Worm (Caenorhabditis elegans) whole organism, L2 larva: ENCODE results near the gene T05A12.4.

Experiments
- alr-1 ChIP-seq: fragments of 150-350 bp; optimal IDR thresholded peaks from 2 replicates; lab custom pipeline; 2014; ENCODE audit warnings: missing biosample characterization, missing genetic modification characterization
- lin-39 ChIP-seq: fragments of 150-350 bp; optimal IDR thresholded peaks from 2 replicates; lab custom pipeline; 2014; ENCODE audit warnings: missing biosample characterization, missing genetic modification reagents, missing genetic modification characterization
- lsy-2 ChIP-seq, 2 experiments: fragments of 150-350 bp in 1 of 2; sonication (generic microtip) in 1 of 2; optimal IDR thresholded peaks; 2 replicates each; lab custom pipeline; 2014 to 2017; ENCODE audit warnings: missing biosample characterization in 2 of 2, missing genetic modification characterization in 2 of 2
- nhr-11 ChIP-seq: fragments of 150-350 bp; optimal IDR thresholded peaks from 2 replicates; lab custom pipeline; 2014; ENCODE audit warnings: missing biosample characterization, missing genetic modification characterization
- nhr-12 ChIP-seq: fragments of 150-350 bp; optimal IDR thresholded peaks from 2 replicates; lab custom pipeline; 2014; ENCODE audit warnings: missing biosample characterization, missing genetic modification characterization
- sma-9 ChIP-seq, 2 experiments: fragments of 150-350 bp in 1 of 2; sonication (generic microtip) in 1 of 2; optimal IDR thresholded peaks; 2 replicates each; lab custom pipeline; 2014 to 2016; ENCODE audit warnings: missing genetic modification characterization in 2 of 2, mild to moderate bottlenecking in 1 of 2, missing biosample characterization in 1 of 2, missing compliant biosample characterization in 1 of 2, missing genetic modification reagents in 1 of 2, moderate library complexity in 1 of 2
- snpc-4 ChIP-seq: fragments of 150-350 bp; optimal IDR thresholded peaks from 2 replicates; lab custom pipeline; 2014; ENCODE audit warnings: missing biosample characterization, missing genetic modification characterization
- unc-39 ChIP-seq: fragments of 150-350 bp; optimal IDR thresholded peaks from 2 replicates; lab custom pipeline; 2014; ENCODE audit warnings: missing biosample characterization, missing genetic modification characterization
- unc-55 ChIP-seq: fragments of 150-350 bp; sonication (generic microtip); optimal IDR thresholded peaks from 3 replicates; lab custom pipeline; 2014; ENCODE audit warnings: missing biosample characterization, missing genetic modification reagents, missing genetic modification characterization
- unc-62 ChIP-seq: fragments of 150-350 bp; optimal IDR thresholded peaks from 2 replicates; lab custom pipeline; 2014; ENCODE audit warnings: missing biosample characterization, missing genetic modification reagents, missing genetic modification characterization
- zag-1 ChIP-seq: fragments of 150-350 bp; optimal IDR thresholded peaks from 2 replicates; lab custom pipeline; 2014; ENCODE audit warnings: missing biosample characterization, missing genetic modification characterization

ce11 chrIV:6852727-6853126, 35.0 kb upstream of the T05A12.4 start:
- TF ChIP-seq lin-39 (tag; lab: Kevin White, UChicago) (no peak), nhr-11 (no peak), zag-1 (tag; lab: Kevin White, UChicago) (no peak), snpc-4 (tag; lab: Kevin White, UChicago) (no peak), unc-62 (no peak), unc-39 (tag; lab: Kevin White, UChicago) (no peak), sma-9 (GFP tag; optimal IDR thresholded peaks at IDR 0.05; lab: Kevin White, UChicago) (no peak), sma-9 (tag; optimal IDR thresholded peaks at IDR 0.05; lab: Kevin White, UChicago) (no peak), unc-55 (no peak), nhr-12 (tag; lab: Kevin White, UChicago) (no peak), lsy-2 (tag; optimal IDR thresholded peaks at IDR 0.05; lab: Kevin White, UChicago) (no peak), alr-1 (no peak)
